Fruit fly (Drosophila melanogaster) whole organism, embryonic: ENCODE measurements around the gene Cortactin.

Source experiments
- CG11456 ChIP-seq: fragments of 200-800 bp; sonication (Bioruptor generic); IDR thresholded peaks from 3 replicates; pipeline ENCODE4 v1.3.6; 2022; ENCODE audit warnings: missing biosample characterization, missing genetic modification characterization
- CG14710 ChIP-seq: fragments of 200-800 bp; sonication (Bioruptor generic); optimal IDR thresholded peaks from 3 replicates; lab custom pipeline; 2019; ENCODE audit warnings: missing biosample characterization, mild to moderate bottlenecking, missing genetic modification characterization, moderate library complexity
- CG34376 ChIP-seq: fragments of 200-800 bp; sonication (Bioruptor generic); optimal IDR thresholded peaks from 2 replicates; lab custom pipeline; 2018; ENCODE audit warnings: missing biosample characterization, mild to moderate bottlenecking, missing genetic modification characterization
- Med ChIP-seq: fragments of 200-800 bp; sonication (Bioruptor generic); peaks from one replicate; lab custom pipeline; 2016; ENCODE audit warnings: missing biosample characterization, missing genetic modification characterization, mild to moderate bottlenecking, inconsistent platforms, moderate library complexity
- sens ChIP-seq: fragments of 200-800 bp; sonication (Bioruptor generic); peaks from one replicate; lab custom pipeline; 2016; ENCODE audit warnings: missing biosample characterization, missing genetic modification characterization
- stwl ChIP-seq: fragments of 200-800 bp; sonication (Bioruptor generic); optimal IDR thresholded peaks from 3 replicates; lab custom pipeline; 2018; ENCODE audit warnings: missing biosample characterization, mild to moderate bottlenecking, missing genetic modification characterization, moderate library complexity

The Cortactin gene

dm6 chr3R:21015636-21016035 lies 48.6 kb downstream of the Cortactin start, which contains the start of gene CG5697 (continued):
- 0 out of 3 replicates have a peak, but pooled peaks have one; percentile 27 for TF ChIP-seq CG11456
- peak; percentile 63 for TF ChIP-seq sens (GFP tag; lab: Kevin White, UChicago)

dm6 chr3R:21013780-21014179 lies 50.5 kb downstream of the Cortactin start:
- TF ChIP-seq Med (peak; percentile 50), CG14710 (tag; lab: Kevin White, UChicago) (peak; percentile 73), stwl (peak; percentile 93), CG34376 (GFP tag; lab: Kevin White, UChicago) (no peak)
